Fruit fly (Drosophila melanogaster) whole organism: Measurements from ENCODE around the gene CG5506.

Source experiments
- CG8478 ChIP-seq: fragments of >200 bp; optimal IDR thresholded peaks from 2 replicates; lab custom pipeline; 2018; ENCODE audit warnings: inconsistent platforms
- Dll ChIP-seq: fragments of >200 bp; optimal IDR thresholded peaks from 2 replicates; lab custom pipeline; 2017
- EcR ChIP-seq, 2 experiments: fragments of >200 bp; optimal IDR thresholded peaks; 2 replicates each; lab custom pipeline; 2017; ENCODE audit warnings: missing biosample characterization in 2 of 2, missing genetic modification characterization in 2 of 2, missing genetic modification reagents in 2 of 2
- pan ChIP-seq: fragments of >200 bp; optimal IDR thresholded peaks from 2 replicates; lab custom pipeline; 2017
- psq ChIP-seq: fragments of >200 bp; optimal IDR thresholded peaks from 2 replicates; lab custom pipeline; 2017
- usp ChIP-seq: fragments of >200 bp; optimal IDR thresholded peaks from 2 replicates; lab custom pipeline; 2017; ENCODE audit warnings: missing biosample characterization, missing genetic modification characterization, mixed read lengths

The CG5506 gene

DNA sequence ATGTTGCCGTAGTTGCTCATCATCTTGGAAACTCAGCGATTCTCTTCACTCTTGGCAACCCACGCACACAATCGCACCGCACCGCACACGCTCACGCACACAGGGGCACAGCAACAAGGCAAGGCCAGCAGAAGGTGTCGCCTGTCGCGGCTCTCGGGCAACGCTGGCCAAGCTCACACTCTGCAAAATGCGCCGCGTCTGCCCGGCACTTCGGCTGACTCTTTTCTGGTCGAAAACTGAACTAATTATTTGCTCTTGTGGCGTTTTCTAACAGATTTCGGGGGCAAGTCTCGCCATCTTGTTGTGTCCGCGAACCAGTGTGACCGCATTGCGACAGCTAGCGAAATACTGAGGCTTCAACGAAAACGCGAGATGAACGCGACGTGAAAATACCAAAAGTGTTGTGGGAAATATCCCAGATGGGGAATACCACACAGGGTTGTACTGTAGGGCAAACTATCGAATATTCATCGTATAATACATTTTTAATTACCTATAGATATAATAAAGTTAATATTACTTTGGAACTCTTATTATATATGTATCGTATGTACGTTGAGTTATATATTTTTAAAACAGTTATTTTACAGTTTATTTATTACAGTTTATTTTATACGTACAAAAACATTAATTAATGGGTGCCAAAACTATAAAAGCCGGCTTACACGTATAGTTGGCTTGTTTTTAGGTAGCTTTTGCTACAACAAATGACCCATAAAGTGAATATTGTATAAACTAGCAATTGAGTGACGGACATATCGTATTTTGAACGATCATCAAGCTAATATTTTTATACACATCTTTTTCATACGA lies 37.8 kb downstream of the CG5506 start, which contains the start of the genes MED19 and CG7430:
Gene MED19, minus strand, starts transcription at position 333 of the 813 bp plus-strand sequence.
Gene CG7430, plus strand, starts transcription at position 748 of the 813 bp plus-strand sequence.
- no peak for TF ChIP-seq Dll (lab: Kevin White, UChicago)
- TF ChIP-seq EcR (GFP tag; optimal IDR thresholded peaks at IDR 0.05; lab: Kevin White, UChicago), result no peak
- TF ChIP-seq psq, result no peak
- no peak for TF ChIP-seq usp (GFP tag; lab: Kevin White, UChicago)
- no peak for TF ChIP-seq CG8478 (lab: Kevin White, UChicago)
- TF ChIP-seq pan (lab: Kevin White, UChicago), result no peak

- TF ChIP-seq psq (no peak), pan (lab: Kevin White, UChicago) (no peak), Dll (lab: Kevin White, UChicago) (no peak), usp (GFP tag; lab: Kevin White, UChicago) (no peak), CG8478 (lab: Kevin White, UChicago) (no peak), EcR (GFP tag; optimal IDR thresholded peaks at IDR 0.05; lab: Kevin White, UChicago) (no peak)
Measured at dm6 chr3L:17842892-17843703, 41.1 kb downstream of the CG5506 start, which contains the start of gene CG5567. CG5567 (minus strand) TSS chr3L:17843544.

- TF ChIP-seq EcR (GFP tag; optimal IDR thresholded peaks at IDR 0.05; lab: Kevin White, UChicago) (no peak), pan (lab: Kevin White, UChicago) (no peak), usp (GFP tag; lab: Kevin White, UChicago) (no peak), CG8478 (lab: Kevin White, UChicago) (no peak), psq (no peak), Dll (lab: Kevin White, UChicago) (no peak)
Measured at dm6 chr3L:17841085-17841606, 43.0 kb downstream of the CG5506 start, which contains the start of gene CG5577. CG5577 (minus strand) TSS chr3L:17841427.

dm6 chr3L:17835074-17835473 lies 49.1 kb downstream of the CG5506 start, which contains the start of gene CG32189:
CG32189 (minus strand) TSS chr3L:17835174.
- TF ChIP-seq Dll (lab: Kevin White, UChicago), result no peak
- TF ChIP-seq usp (GFP tag; lab: Kevin White, UChicago), result no peak
- TF ChIP-seq pan (lab: Kevin White, UChicago), result no peak
- TF ChIP-seq psq, result no peak
- no peak for TF ChIP-seq CG8478 (lab: Kevin White, UChicago)
- TF ChIP-seq EcR (GFP tag; optimal IDR thresholded peaks at IDR 0.05; lab: Kevin White, UChicago), result no peak
